Worm (Caenorhabditis elegans): ENCODE results near the gene VM106R.1.

- no peak for TF ChIP-seq W03F9.2 (tag; optimal IDR thresholded peaks at IDR 0.05)
- TF ChIP-seq him-1 (tag; optimal IDR thresholded peaks at IDR 0.05) = no peak
- no peak for TF ChIP-seq dao-5 (tag; optimal IDR thresholded peaks at IDR 0.05)
Measured at ce11 chrII:10787240-10787639, 41.7 kb downstream of the VM106R.1 start, which contains the start of gene tag-209.
